Fruit fly (Drosophila melanogaster): ENCODE data around the gene Gr28a.

- no peak for TF ChIP-seq CG8478 (optimal IDR thresholded peaks at IDR 0.05)
- TF ChIP-seq CTCF (optimal IDR thresholded peaks at IDR 0.05), result peak in 1 of 2 experiments; percentile 29
Measured at dm6 chr2L:7452093-7452492, 1.9 kb downstream of the Gr28a start.

All from S2 (cell line).